Worm (Caenorhabditis elegans) whole organism, early embryonic: ENCODE data around the gene fcho-1.

Source experiments
- B0310.2 ChIP-seq: sonication (generic microtip); optimal IDR thresholded peaks from 2 replicates; lab custom pipeline; 2016; ENCODE audit warnings: mild to moderate bottlenecking, missing genetic modification characterization, missing compliant biosample characterization
- F13C5.2 ChIP-seq: sonication (generic microtip); optimal IDR thresholded peaks from 2 replicates; lab custom pipeline; 2017; ENCODE audit warnings: mild to moderate bottlenecking, missing genetic modification characterization, inconsistent platforms, missing compliant biosample characterization
- aly-1 ChIP-seq: sonication (generic microtip); optimal IDR thresholded peaks from 2 replicates; lab custom pipeline; 2016; ENCODE audit warnings: missing genetic modification characterization, missing compliant biosample characterization
- ama-1 ChIP-seq: fragments of 150-350 bp; optimal IDR thresholded peaks from 2 replicates; lab custom pipeline; 2014
- ceh-13 ChIP-seq: fragments of 200-800 bp; sonication (Bioruptor generic); optimal IDR thresholded peaks from 2 replicates; lab custom pipeline; 2018; ENCODE audit warnings: mild to moderate bottlenecking, missing genetic modification characterization, missing compliant biosample characterization
- ceh-36 ChIP-seq: sonication (generic microtip); optimal IDR thresholded peaks from 2 replicates; lab custom pipeline; 2016; ENCODE audit warnings: missing genetic modification characterization, inconsistent platforms, missing compliant biosample characterization
- ets-7 ChIP-seq: sonication (generic microtip); optimal IDR thresholded peaks from 2 replicates; lab custom pipeline; 2016; ENCODE audit warnings: missing genotype, missing genetic modification characterization, missing compliant biosample characterization
- flt-1 ChIP-seq: fragments of 200-800 bp; sonication (Bioruptor generic); IDR thresholded peaks from 2 replicates; pipeline ENCODE4 v1.3.6; 2022; ENCODE audit warnings: missing genetic modification characterization, missing compliant biosample characterization
- hmbx-1 ChIP-seq: sonication (generic microtip); optimal IDR thresholded peaks from 2 replicates; lab custom pipeline; 2016; ENCODE audit warnings: mild to moderate bottlenecking, missing genetic modification characterization, missing compliant biosample characterization
- hmg-4 ChIP-seq: fragments of 200-800 bp; sonication (Bioruptor generic); optimal IDR thresholded peaks from 2 replicates; lab custom pipeline; 2018; ENCODE audit warnings: mild to moderate bottlenecking, missing genetic modification characterization, missing compliant biosample characterization
- hnd-1 ChIP-seq: sonication (generic microtip); optimal IDR thresholded peaks from 2 replicates; lab custom pipeline; 2016; ENCODE audit warnings: missing genetic modification characterization, missing compliant biosample characterization
- pes-1 ChIP-seq: fragments of 200-800 bp; sonication (Bioruptor generic); IDR thresholded peaks from 2 replicates; pipeline ENCODE4 v1.3.6; 2022; ENCODE audit warnings: missing genetic modification reagents, missing genetic modification characterization, missing compliant biosample characterization
- scrt-1 ChIP-seq: fragments of 200-800 bp; sonication (Bioruptor generic); IDR thresholded peaks from 2 replicates; pipeline ENCODE4 v1.3.6; 2022; ENCODE audit warnings: missing genetic modification characterization, missing compliant biosample characterization
- sea-1 ChIP-seq: fragments of 200-800 bp; sonication (Bioruptor generic); conservative IDR thresholded peaks from 2 replicates; pipeline ENCODE4 v1.3.6; 2022; ENCODE audit warnings: missing genetic modification characterization, missing compliant biosample characterization
- tbx-11 ChIP-seq: fragments of 200-800 bp; sonication (Bioruptor generic); IDR thresholded peaks from 2 replicates; pipeline ENCODE4 v1.3.6; 2022; ENCODE audit warnings: missing genetic modification characterization, missing compliant biosample characterization
- tbx-37 ChIP-seq: fragments of 200-800 bp; sonication (Bioruptor generic); conservative IDR thresholded peaks from 2 replicates; pipeline ENCODE4 v1.3.6; 2022; ENCODE audit warnings: missing genetic modification reagents, missing genetic modification characterization, missing compliant biosample characterization
- tra-4 ChIP-seq: sonication (generic microtip); optimal IDR thresholded peaks from 2 replicates; lab custom pipeline; 2017; ENCODE audit warnings: missing genetic modification characterization, missing compliant biosample characterization

Gene fcho-1

ce11 chrII:1285514-1285913 is 24.8 kb upstream of the fcho-1 start, which contains the start of the genes Y57G7A.6 and Y57G7A.3:
Gene Y57G7A.6 (minus strand): TSS chrII:1285614.
Gene Y57G7A.3 (plus strand): TSS chrII:1285782.
- TF ChIP-seq pes-1 (GFP tag; lab: Robert Waterston, UW) (no peak), F13C5.2 (tag; lab: Kevin White, UChicago) (no peak), ama-1 (no peak), hmg-4 (no peak), scrt-1 (GFP tag; lab: Robert Waterston, UW) (no peak), tbx-11 (GFP tag; lab: Robert Waterston, UW) (no peak), aly-1 (tag; lab: Kevin White, UChicago) (no peak), hmbx-1 (tag; lab: Kevin White, UChicago) (no peak), ceh-13 (no peak), hnd-1 (tag; lab: Kevin White, UChicago) (no peak), sea-1 (GFP tag; lab: Robert Waterston, UW) (no peak), flt-1 (GFP tag; lab: Robert Waterston, UW) (no peak), ceh-36 (tag; lab: Kevin White, UChicago) (no peak), tbx-37 (GFP tag; lab: Robert Waterston, UW) (no peak)

ce11 chrII:1293157-1293556 is 17.2 kb upstream of the fcho-1 start, which contains the start of gene srz-64:
Gene srz-64 (minus strand): TSS chrII:1293257.
- TF ChIP-seq B0310.2 (tag; lab: Kevin White, UChicago) (no peak), ceh-13 (no peak), hmbx-1 (tag; lab: Kevin White, UChicago) (no peak), ama-1 (no peak), sea-1 (GFP tag; lab: Robert Waterston, UW) (no peak), tbx-11 (GFP tag; lab: Robert Waterston, UW) (no peak), ceh-36 (tag; lab: Kevin White, UChicago) (no peak), hmg-4 (no peak), F13C5.2 (tag; lab: Kevin White, UChicago) (no peak), hnd-1 (tag; lab: Kevin White, UChicago) (no peak), tbx-37 (GFP tag; lab: Robert Waterston, UW) (no peak), ets-7 (tag; lab: Kevin White, UChicago) (no peak), flt-1 (GFP tag; lab: Robert Waterston, UW) (no peak)

- no peak for TF ChIP-seq ceh-13
- no peak for TF ChIP-seq hmg-4
- no peak for TF ChIP-seq scrt-1 (GFP tag; lab: Robert Waterston, UW)
- no peak for TF ChIP-seq aly-1 (tag; lab: Kevin White, UChicago)
- TF ChIP-seq F13C5.2 (tag; lab: Kevin White, UChicago) = no peak
- TF ChIP-seq ets-7 (tag; lab: Kevin White, UChicago) = no peak
- TF ChIP-seq sea-1 (GFP tag; lab: Robert Waterston, UW) = no peak
- TF ChIP-seq tbx-11 (GFP tag; lab: Robert Waterston, UW) = no peak
- TF ChIP-seq B0310.2 (tag; lab: Kevin White, UChicago) = no peak
- TF ChIP-seq ama-1 = no peak
- no peak for TF ChIP-seq tbx-37 (GFP tag; lab: Robert Waterston, UW)
- TF ChIP-seq hnd-1 (tag; lab: Kevin White, UChicago) = no peak
- no peak for TF ChIP-seq flt-1 (GFP tag; lab: Robert Waterston, UW)
- TF ChIP-seq hmbx-1 (tag; lab: Kevin White, UChicago) = no peak
- TF ChIP-seq ceh-36 (tag; lab: Kevin White, UChicago) = no peak
- TF ChIP-seq tra-4 (tag; lab: Kevin White, UChicago) = no peak
- TF ChIP-seq pes-1 (GFP tag; lab: Robert Waterston, UW) = no peak
Observed at ce11 chrII:1295776-1296175, 14.5 kb upstream of the fcho-1 start, which contains the start of gene Y57G7A.2. Gene Y57G7A.2 (plus strand): TSS chrII:1296076.

- no peak for TF ChIP-seq sea-1 (GFP tag; lab: Robert Waterston, UW)
- TF ChIP-seq ama-1 = no peak
- TF ChIP-seq B0310.2 (tag; lab: Kevin White, UChicago) = no peak
- TF ChIP-seq F13C5.2 (tag; lab: Kevin White, UChicago) = no peak
- no peak for TF ChIP-seq ceh-36 (tag; lab: Kevin White, UChicago)
- TF ChIP-seq scrt-1 (GFP tag; lab: Robert Waterston, UW) = no peak
- TF ChIP-seq hnd-1 (tag; lab: Kevin White, UChicago) = no peak
- no peak for TF ChIP-seq ets-7 (tag; lab: Kevin White, UChicago)
- TF ChIP-seq ceh-13 = no peak
- no peak for TF ChIP-seq tbx-37 (GFP tag; lab: Robert Waterston, UW)
- TF ChIP-seq tbx-11 (GFP tag; lab: Robert Waterston, UW) = no peak
- TF ChIP-seq hmbx-1 (tag; lab: Kevin White, UChicago) = no peak
- no peak for TF ChIP-seq aly-1 (tag; lab: Kevin White, UChicago)
- no peak for TF ChIP-seq tra-4 (tag; lab: Kevin White, UChicago)
- no peak for TF ChIP-seq hmg-4
- no peak for TF ChIP-seq pes-1 (GFP tag; lab: Robert Waterston, UW)
- no peak for TF ChIP-seq flt-1 (GFP tag; lab: Robert Waterston, UW)
Observed at ce11 chrII:1297044-1297696, 13.1 kb upstream of the fcho-1 start.

- TF ChIP-seq F13C5.2 (tag; lab: Kevin White, UChicago) = no peak
- TF ChIP-seq aly-1 (tag; lab: Kevin White, UChicago) = no peak
- TF ChIP-seq flt-1 (GFP tag; lab: Robert Waterston, UW) = no peak
- no peak for TF ChIP-seq pes-1 (GFP tag; lab: Robert Waterston, UW)
- no peak for TF ChIP-seq ama-1
- no peak for TF ChIP-seq B0310.2 (tag; lab: Kevin White, UChicago)
- TF ChIP-seq scrt-1 (GFP tag; lab: Robert Waterston, UW) = no peak
- no peak for TF ChIP-seq tbx-37 (GFP tag; lab: Robert Waterston, UW)
- TF ChIP-seq sea-1 (GFP tag; lab: Robert Waterston, UW) = no peak
- no peak for TF ChIP-seq ceh-13
- no peak for TF ChIP-seq tbx-11 (GFP tag; lab: Robert Waterston, UW)
- TF ChIP-seq hnd-1 (tag; lab: Kevin White, UChicago) = no peak
- TF ChIP-seq ceh-36 (tag; lab: Kevin White, UChicago) = no peak
Observed at ce11 chrII:1297697-1298093, 12.6 kb upstream of the fcho-1 start.

ce11 chrII:1298169-1298568 is 12.1 kb upstream of the fcho-1 start, which contains the start of gene Y57G7A.1:
Gene Y57G7A.1 (plus strand): TSS chrII:1298469.
- TF ChIP-seq B0310.2 (tag; lab: Kevin White, UChicago) (no peak), ceh-36 (tag; lab: Kevin White, UChicago) (no peak), scrt-1 (GFP tag; lab: Robert Waterston, UW) (no peak), F13C5.2 (tag; lab: Kevin White, UChicago) (no peak), pes-1 (GFP tag; lab: Robert Waterston, UW) (no peak), flt-1 (GFP tag; lab: Robert Waterston, UW) (no peak), tbx-37 (GFP tag; lab: Robert Waterston, UW) (no peak), tbx-11 (GFP tag; lab: Robert Waterston, UW) (no peak), aly-1 (tag; lab: Kevin White, UChicago) (no peak), hmbx-1 (tag; lab: Kevin White, UChicago) (no peak), ama-1 (no peak), tra-4 (tag; lab: Kevin White, UChicago) (no peak), ceh-13 (no peak), hmg-4 (no peak), sea-1 (GFP tag; lab: Robert Waterston, UW) (no peak), ets-7 (tag; lab: Kevin White, UChicago) (no peak)
